Worm (Caenorhabditis elegans) whole organism, L1 larva: Measurements from ENCODE around the gene F14H3.12.

Experiments
- F16B12.6 ChIP-seq: fragments of 150-350 bp; optimal IDR thresholded peaks from 2 replicates; lab custom pipeline; 2014; ENCODE audit warnings: missing biosample characterization, missing genetic modification characterization
- ceh-82 ChIP-seq, 3 experiments: fragments of 150-350 bp in 1 of 3; sonication (generic microtip) in 2 of 3; optimal IDR thresholded peaks; 2 replicates each; lab custom pipeline; 2014 to 2017; ENCODE audit warnings: missing biosample characterization in 3 of 3, missing genetic modification characterization in 3 of 3
- mep-1 ChIP-seq: fragments of 150-350 bp; optimal IDR thresholded peaks from 2 replicates; lab custom pipeline; 2014; ENCODE audit warnings: missing biosample characterization, missing genetic modification characterization
- nhr-47 ChIP-seq: sonication (generic microtip); optimal IDR thresholded peaks from 2 replicates; lab custom pipeline; 2016; ENCODE audit warnings: mild to moderate bottlenecking, missing genetic modification characterization, moderate library complexity, missing compliant biosample characterization

DNA sequence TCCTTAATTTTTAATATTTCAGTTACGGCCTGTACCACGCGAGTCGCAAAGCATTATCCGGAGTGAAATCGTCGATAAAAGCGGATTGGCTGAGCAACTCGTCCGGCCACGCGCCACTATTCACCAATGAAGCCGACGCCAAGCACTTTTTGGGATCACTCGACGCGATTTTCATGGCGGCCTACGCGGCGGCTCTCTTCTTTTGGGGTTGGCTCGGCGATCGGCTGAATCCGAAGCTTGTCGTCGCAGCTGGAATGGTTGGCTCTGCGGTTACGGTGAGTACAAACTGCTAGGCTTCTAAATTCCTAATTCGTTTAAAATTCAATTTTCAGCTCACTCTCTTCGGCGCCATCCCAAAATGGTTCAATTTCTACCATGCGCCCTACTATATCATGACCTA, 50.2 kb downstream of the F14H3.12 start:
- TF ChIP-seq ceh-82 (tag; optimal IDR thresholded peaks at IDR 0.05; lab: Kevin White, UChicago) (no peak), mep-1 (tag; lab: Kevin White, UChicago) (no peak), nhr-47 (tag; lab: Kevin White, UChicago) (no peak), F16B12.6 (tag; lab: Kevin White, UChicago) (no peak)
